Fruit fly (Drosophila melanogaster): Measurements from ENCODE around the gene CG8661.

dm6 chrX:17297070-17297689 is 12.9 kb upstream of the CG8661 start:
- no peak for TF ChIP-seq h (optimal IDR thresholded peaks at IDR 0.05)
- TF ChIP-seq psq (optimal IDR thresholded peaks at IDR 0.05): no peak
- no peak for TF ChIP-seq Myc (optimal IDR thresholded peaks at IDR 0.05)
- TF ChIP-seq ttk (optimal IDR thresholded peaks at IDR 0.05): no peak
- no peak for TF ChIP-seq insv (optimal IDR thresholded peaks at IDR 0.05)
